Worm (Caenorhabditis elegans): ENCODE measurements around the gene gon-14.

- TF ChIP-seq flt-1 (GFP tag; IDR thresholded peaks at IDR 0.05) (no peak), T22C8.4 (GFP tag; IDR thresholded peaks at IDR 0.05) (no peak), ref-1 (GFP tag; conservative IDR thresholded peaks at IDR 0.05) (no peak), tab-1 (GFP tag; IDR thresholded peaks at IDR 0.05) (no peak), cog-1 (tag; optimal IDR thresholded peaks at IDR 0.05) (no peak)
Observed at ce11 chrV:6561592-6561991, 49.4 kb downstream of the gon-14 start, which contains the start of gene spp-19.

All from whole organism, midembryonic.